Fruit fly (Drosophila melanogaster) whole organism, pupa: Measurements from ENCODE around the gene CG6441.
A peak's percentile ranks its signal among the peaks of the same experiment; 100 is the strongest.

Experiments
- CG10348 ChIP-seq: fragments of 200-800 bp; sonication (Bioruptor generic); IDR thresholded peaks from 2 replicates; pipeline ENCODE4 v1.3.6; 2022; ENCODE audit warnings: missing biosample characterization, missing genetic modification characterization
- CG12605 ChIP-seq: fragments of 200-800 bp; sonication (Bioruptor generic); IDR thresholded peaks from 2 replicates; pipeline ENCODE4 v1.3.6; 2022; ENCODE audit warnings: missing biosample characterization, missing genetic modification characterization
- CG13204 ChIP-seq: fragments of 200-800 bp; sonication (Bioruptor generic); optimal IDR thresholded peaks from 2 replicates; lab custom pipeline; 2018; ENCODE audit warnings: missing biosample characterization, mild to moderate bottlenecking, missing genetic modification characterization, moderate library complexity
- CG14655 ChIP-seq: fragments of 200-800 bp; sonication (Bioruptor generic); optimal IDR thresholded peaks from 3 replicates; lab custom pipeline; 2017; ENCODE audit warnings: mild to moderate bottlenecking, missing biosample characterization, missing genetic modification reagents, missing genetic modification characterization
- CG15710 ChIP-seq: fragments of 200-800 bp; sonication (Bioruptor generic); optimal IDR thresholded peaks from 2 replicates; lab custom pipeline; 2018; ENCODE audit warnings: missing biosample characterization, mild to moderate bottlenecking, missing genetic modification characterization, moderate library complexity
- CG17806 ChIP-seq: fragments of 200-800 bp; sonication (Bioruptor generic); optimal IDR thresholded peaks from 2 replicates; lab custom pipeline; 2018; ENCODE audit warnings: missing biosample characterization, mild to moderate bottlenecking, missing genetic modification characterization, moderate library complexity
- CG32121 ChIP-seq: fragments of 200-800 bp; sonication (Bioruptor generic); IDR thresholded peaks from 2 replicates; pipeline ENCODE4 v1.3.6; 2022; ENCODE audit warnings: missing biosample characterization, missing genetic modification characterization
- CG34367 ChIP-seq: fragments of 200-800 bp; sonication (Bioruptor generic); optimal IDR thresholded peaks from 2 replicates; lab custom pipeline; 2018; ENCODE audit warnings: missing biosample characterization, mild to moderate bottlenecking, missing genetic modification characterization
- CG4496 ChIP-seq: fragments of 200-800 bp; sonication (Bioruptor generic); IDR thresholded peaks from 3 replicates; pipeline ENCODE4 v1.3.6; 2022; ENCODE audit warnings: missing biosample characterization, missing genetic modification characterization
- CG8159 ChIP-seq: fragments of 200-800 bp; sonication (Bioruptor generic); optimal IDR thresholded peaks from 3 replicates; lab custom pipeline; 2018; ENCODE audit warnings: missing biosample characterization, mild to moderate bottlenecking, missing genetic modification characterization, moderate library complexity
- CG8301 ChIP-seq: fragments of 200-800 bp; sonication (Bioruptor generic); optimal IDR thresholded peaks from 2 replicates; lab custom pipeline; 2018; ENCODE audit warnings: missing biosample characterization, mild to moderate bottlenecking, missing genetic modification characterization
- CG9948 ChIP-seq: fragments of 200-800 bp; sonication (Bioruptor generic); optimal IDR thresholded peaks from 2 replicates; lab custom pipeline; 2018; ENCODE audit warnings: missing biosample characterization, mild to moderate bottlenecking, missing genetic modification characterization, moderate library complexity
- D1 ChIP-seq: fragments of 200-800 bp; sonication (Bioruptor generic); optimal IDR thresholded peaks from 2 replicates; lab custom pipeline; 2018; ENCODE audit warnings: missing biosample characterization, mild to moderate bottlenecking, missing genetic modification characterization, moderate library complexity
- EcR ChIP-seq: fragments of 200-800 bp; sonication (Bioruptor generic); optimal IDR thresholded peaks from 3 replicates; lab custom pipeline; 2019; ENCODE audit warnings: missing biosample characterization, missing genetic modification characterization, mild to moderate bottlenecking, moderate library complexity, missing genetic modification reagents
- Ets98B ChIP-seq: fragments of 200-800 bp; sonication (Bioruptor generic); IDR thresholded peaks from 2 replicates; pipeline ENCODE4 v1.3.6; 2022; ENCODE audit warnings: missing biosample characterization, missing genetic modification characterization
- Pif1A ChIP-seq: fragments of 200-800 bp; sonication (Bioruptor generic); optimal IDR thresholded peaks from 3 replicates; lab custom pipeline; 2016; ENCODE audit warnings: missing biosample characterization, missing genetic modification characterization
- Pif1B ChIP-seq: fragments of 200-800 bp; sonication (Bioruptor generic); optimal IDR thresholded peaks from 3 replicates; lab custom pipeline; 2016; ENCODE audit warnings: missing biosample characterization, missing genetic modification characterization
- Snoo ChIP-seq: fragments of 200-800 bp; sonication (Bioruptor generic); optimal IDR thresholded peaks from 3 replicates; lab custom pipeline; 2017; ENCODE audit warnings: missing biosample characterization, mild to moderate bottlenecking, missing genetic modification characterization, inconsistent platforms
- fd96Ca ChIP-seq: fragments of 200-800 bp; sonication (Bioruptor generic); IDR thresholded peaks from 3 replicates; pipeline ENCODE4 v1.3.6; 2022; ENCODE audit warnings: missing biosample characterization, missing genetic modification characterization
- gl ChIP-seq: fragments of 200-800 bp; sonication (Bioruptor generic); optimal IDR thresholded peaks from 2 replicates; lab custom pipeline; 2018; ENCODE audit warnings: missing biosample characterization, mild to moderate bottlenecking, missing genetic modification characterization
- rn ChIP-seq: fragments of 200-800 bp; sonication (Bioruptor generic); IDR thresholded peaks from 2 replicates; pipeline ENCODE4 v1.3.6; 2022; ENCODE audit warnings: missing biosample characterization, missing genetic modification characterization

Gene CG6441

DNA sequence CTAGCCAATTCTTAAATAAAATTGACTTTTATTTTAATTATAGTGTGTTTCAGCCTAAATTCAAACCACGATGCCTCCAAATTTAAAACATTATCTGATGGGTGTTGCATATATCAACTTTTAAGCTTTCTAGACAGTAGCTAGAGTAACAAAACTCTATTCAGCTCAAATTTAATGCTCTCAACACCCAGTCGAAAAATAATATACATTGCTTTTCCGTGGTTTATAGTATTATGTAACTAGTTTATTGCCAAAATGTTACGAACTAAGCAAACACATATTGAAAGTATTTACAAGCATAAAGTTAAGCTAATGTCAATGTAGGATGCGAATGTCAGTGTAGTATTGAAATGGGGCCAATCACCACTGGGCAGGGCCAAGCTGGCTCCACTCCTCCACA lies 44.2 kb upstream of the CG6441 start:
- TF ChIP-seq CG8159 (tag; lab: Kevin White, UChicago) (no peak), Ets98B (GFP tag; lab: Robert Waterston, UW) (no peak), CG10348 (no peak), gl (no peak), CG13204 (GFP tag; lab: Kevin White, UChicago) (no peak), CG15710 (tag; lab: Kevin White, UChicago) (no peak), Pif1A (GFP tag; lab: Kevin White, UChicago) (no peak), CG32121 (GFP tag; lab: Robert Waterston, UW) (no peak), CG9948 (tag; lab: Kevin White, UChicago) (no peak), EcR (GFP tag; lab: Kevin White, UChicago) (no peak), Snoo (tag; lab: Kevin White, UChicago) (no peak), CG8301 (no peak), CG34367 (tag; lab: Kevin White, UChicago) (no peak), rn (GFP tag; lab: Robert Waterston, UW) (no peak), CG14655 (GFP tag; lab: Kevin White, UChicago) (no peak), D1 (no peak), CG17806 (tag; lab: Kevin White, UChicago) (no peak), CG12605 (GFP tag; lab: Robert Waterston, UW) (no peak), Pif1B (no peak), CG4496 (GFP tag; lab: Robert Waterston, UW) (no peak)

DNA sequence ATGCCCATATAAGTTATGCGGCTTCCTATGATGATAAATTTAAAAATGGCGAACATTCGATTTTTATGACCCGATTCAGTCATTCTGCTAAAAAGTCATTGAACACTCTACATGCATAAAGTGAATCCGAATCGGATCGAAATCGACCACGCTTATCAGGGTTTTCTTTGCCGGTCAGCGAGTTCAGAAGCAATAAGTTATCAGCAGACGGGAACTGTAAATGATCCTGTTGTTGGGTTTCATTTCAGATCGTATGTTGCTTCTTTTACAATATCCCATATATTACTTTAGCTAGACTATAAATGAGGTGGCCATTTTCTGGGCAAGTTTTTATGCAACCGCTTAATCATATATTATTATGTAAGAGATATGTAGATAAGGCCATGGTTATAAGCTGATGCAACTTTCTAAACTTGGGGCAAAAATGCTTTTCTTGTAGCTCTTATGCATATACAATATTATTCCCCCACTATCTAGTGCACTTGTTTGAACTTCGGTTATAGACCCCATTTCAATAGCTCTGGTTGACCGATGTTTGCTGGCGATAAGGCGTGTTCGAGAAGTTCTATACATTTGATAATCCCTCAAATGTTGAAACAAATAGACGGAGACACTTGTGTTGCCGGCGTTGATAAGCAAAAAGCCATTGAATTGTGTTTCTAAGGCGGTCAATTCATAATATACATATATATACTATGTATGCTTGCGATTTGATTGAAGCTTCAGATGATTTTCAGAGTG lies 42.5 kb upstream of the CG6441 start:
- no peak for TF ChIP-seq Snoo (tag; lab: Kevin White, UChicago)
- TF ChIP-seq EcR (GFP tag; lab: Kevin White, UChicago), result peak; percentile 53
- TF ChIP-seq, all 21 proteins: peak for 1

DNA sequence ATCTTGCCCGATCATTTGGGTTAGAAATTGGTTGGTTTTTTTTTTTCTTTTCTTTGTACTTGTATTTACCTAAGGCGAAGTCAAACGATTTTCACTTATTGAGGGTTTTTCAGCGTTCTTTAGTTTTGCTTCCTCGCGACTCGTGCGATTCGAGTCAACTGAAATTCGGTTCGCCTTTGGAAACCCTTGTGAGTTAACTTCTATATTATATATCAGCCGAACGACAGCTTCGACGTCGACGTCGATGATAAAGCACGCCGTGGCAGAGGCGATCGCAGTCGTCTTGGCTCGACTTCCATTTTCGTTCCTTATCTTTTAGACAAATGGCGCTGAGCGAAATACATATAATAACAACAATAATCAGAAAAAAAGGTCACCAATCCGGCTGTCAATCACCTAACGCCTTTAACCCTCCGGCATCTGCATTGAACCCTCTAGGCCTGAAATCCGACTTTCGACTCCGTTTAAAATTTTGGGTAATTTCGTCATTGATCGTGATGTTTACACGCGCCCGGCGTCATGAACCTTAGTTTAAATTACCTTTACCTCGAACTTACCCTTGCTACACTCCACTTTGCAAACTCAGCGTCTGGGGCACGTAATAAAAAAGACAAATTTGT lies 41.1 kb upstream of the CG6441 start, which contains the start of gene CG5958:
CG5958 (minus strand) TSS at position 180 of the 620 bp plus-strand sequence.
- TF ChIP-seq Pif1B, result no peak
- peak; percentile 43 for TF ChIP-seq EcR (GFP tag; lab: Kevin White, UChicago)
- TF ChIP-seq CG13204 (GFP tag; lab: Kevin White, UChicago), result no peak
- TF ChIP-seq, all 21 proteins: peak for 1

DNA sequence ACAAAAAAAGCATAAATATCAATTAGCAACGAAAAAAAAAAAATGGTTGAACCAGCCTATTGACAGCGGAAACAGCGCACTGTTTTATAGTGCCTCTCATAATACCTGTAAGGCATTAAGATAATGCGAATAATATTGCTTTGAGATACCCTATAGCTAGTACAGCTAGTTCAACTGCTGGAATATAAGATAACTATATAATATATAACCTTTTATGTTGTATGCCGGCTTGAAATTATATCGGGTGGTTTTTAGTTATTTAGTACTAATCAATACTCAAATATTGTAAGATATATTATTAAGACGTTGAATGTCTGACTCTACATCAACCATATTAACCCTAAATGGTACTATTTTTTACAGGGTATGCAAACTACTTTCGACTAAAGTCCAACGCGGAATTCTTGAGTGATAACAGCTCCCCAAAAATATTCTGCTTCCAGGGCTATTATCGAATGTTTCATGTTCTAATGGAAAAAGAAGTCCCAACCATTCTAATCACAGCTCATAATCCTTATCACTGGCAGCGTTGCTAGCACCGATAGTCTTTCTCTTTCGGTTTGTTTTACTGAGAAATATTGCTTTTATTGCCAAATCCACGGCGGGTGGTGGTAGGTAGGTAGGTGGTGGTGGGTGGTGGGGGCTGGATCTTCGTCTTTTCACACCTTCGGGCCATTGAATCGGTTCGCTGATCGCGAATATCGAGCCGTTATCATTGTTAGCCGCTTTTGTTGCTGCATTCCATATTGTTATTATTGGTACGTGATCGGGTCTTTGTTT lies 40.4 kb upstream of the CG6441 start:
- TF ChIP-seq CG9948 (tag; lab: Kevin White, UChicago) (no peak), CG8301 (no peak), gl (no peak), rn (GFP tag; lab: Robert Waterston, UW) (no peak), CG13204 (GFP tag; lab: Kevin White, UChicago) (no peak), Pif1A (GFP tag; lab: Kevin White, UChicago) (peak; percentile 49), Ets98B (GFP tag; lab: Robert Waterston, UW) (peak; percentile 49), CG4496 (GFP tag; lab: Robert Waterston, UW) (no peak), CG34367 (tag; lab: Kevin White, UChicago) (peak; percentile 25), CG8159 (tag; lab: Kevin White, UChicago) (no peak), CG12605 (GFP tag; lab: Robert Waterston, UW) (no peak), CG10348 (no peak), D1 (no peak), CG17806 (tag; lab: Kevin White, UChicago) (no peak), CG32121 (GFP tag; lab: Robert Waterston, UW) (peak; percentile 49; the same call in 1 of the 2 replicates), fd96Ca (GFP tag; lab: Robert Waterston, UW) (no peak), Pif1B (no peak), EcR (GFP tag; lab: Kevin White, UChicago) (no peak), CG15710 (tag; lab: Kevin White, UChicago) (peak; percentile 38), Snoo (tag; lab: Kevin White, UChicago) (no peak), CG14655 (GFP tag; lab: Kevin White, UChicago) (peak; percentile 25)

DNA sequence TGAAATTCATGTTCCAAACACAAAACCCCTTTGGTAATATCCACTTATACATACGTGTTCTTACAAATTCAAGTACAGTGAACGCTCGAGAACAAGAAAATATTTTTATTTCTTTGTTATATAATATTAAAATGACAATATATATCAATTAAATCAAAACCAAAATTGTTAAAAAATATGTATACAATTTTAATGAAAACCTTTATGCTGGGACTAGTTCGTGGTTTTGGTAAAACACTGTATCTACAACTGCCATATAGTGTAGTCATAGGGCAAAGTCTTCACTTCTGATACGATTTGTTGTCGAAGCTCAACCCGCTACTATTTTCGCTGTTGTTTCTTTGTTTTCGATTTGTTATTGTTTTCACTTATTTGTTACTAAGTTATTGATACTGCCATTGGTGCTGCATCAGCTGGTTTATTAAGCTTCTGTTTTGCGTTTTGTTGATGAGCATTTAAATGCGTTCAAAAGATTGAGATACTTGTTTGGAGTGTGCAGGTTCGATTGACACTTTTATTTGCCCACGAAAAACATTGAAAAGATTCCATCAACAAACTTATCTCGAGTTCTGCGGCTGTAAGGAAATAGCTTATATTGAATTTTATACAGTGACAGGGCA lies 39.7 kb upstream of the CG6441 start:
- TF ChIP-seq Pif1B, result peak; percentile 13
- no peak for TF ChIP-seq CG10348
- peak; percentile 35 for TF ChIP-seq CG34367 (tag; lab: Kevin White, UChicago)
- peak; percentile 48 for TF ChIP-seq CG14655 (GFP tag; lab: Kevin White, UChicago)
- TF ChIP-seq CG8301, result peak; percentile 28
- TF ChIP-seq Snoo (tag; lab: Kevin White, UChicago), result peak; percentile 27
- TF ChIP-seq CG32121 (GFP tag; lab: Robert Waterston, UW), result peak; percentile 47
- TF ChIP-seq rn (GFP tag; lab: Robert Waterston, UW), result no peak
- peak; percentile 41 for TF ChIP-seq gl
- TF ChIP-seq D1, result no peak
- peak; percentile 26; the same call in 1 of the 2 replicates for TF ChIP-seq Ets98B (GFP tag; lab: Robert Waterston, UW)
- peak; percentile 22 for TF ChIP-seq Pif1A (GFP tag; lab: Kevin White, UChicago)
- TF ChIP-seq CG9948 (tag; lab: Kevin White, UChicago), result no peak
- TF ChIP-seq CG17806 (tag; lab: Kevin White, UChicago), result peak; percentile 31
- peak; percentile 51 for TF ChIP-seq CG15710 (tag; lab: Kevin White, UChicago)
- TF ChIP-seq CG8159 (tag; lab: Kevin White, UChicago), result peak; percentile 37
- peak; percentile 57 for TF ChIP-seq CG12605 (GFP tag; lab: Robert Waterston, UW)
